Fruit fly (Drosophila melanogaster) whole organism: ENCODE data around the gene GC.

Experiments used
- EcR ChIP-seq, 2 experiments: fragments of >200 bp; optimal IDR thresholded peaks; 2 replicates each; lab custom pipeline; 2017; ENCODE audit warnings: missing biosample characterization in 2 of 2, missing genetic modification characterization in 2 of 2, missing genetic modification reagents in 2 of 2
- psq ChIP-seq: fragments of >200 bp; optimal IDR thresholded peaks from 2 replicates; lab custom pipeline; 2017

dm6 chr3L:1602833-1603128 lies 26.3 kb downstream of the GC start, which contains the start of the genes CG18170 and CG33791:
- TF ChIP-seq EcR (GFP tag; optimal IDR thresholded peaks at IDR 0.05; lab: Kevin White, UChicago): no peak
- no peak for TF ChIP-seq psq (lab: Kevin White, UChicago)
